Fruit fly (Drosophila melanogaster) whole organism, embryonic: ENCODE measurements around the gene r-l.

Experiments
- Abd-B ChIP-seq: fragments of 200-800 bp; sonication (Bioruptor generic); optimal IDR thresholded peaks from 2 replicates; lab custom pipeline; 2018; ENCODE audit warnings: missing biosample characterization, mild to moderate bottlenecking, missing genetic modification characterization, moderate library complexity
- BEAF-32 ChIP-seq: fragments of 200-800 bp; sonication (Bioruptor generic); optimal IDR thresholded peaks from 3 replicates; lab custom pipeline; 2017; ENCODE audit warnings: missing biosample characterization, missing genetic modification characterization, mild to moderate bottlenecking, moderate library complexity, missing genetic modification reagents
- CG1024 ChIP-seq: fragments of 200-800 bp; sonication (Bioruptor generic); IDR thresholded peaks from 2 replicates; pipeline ENCODE4 v1.3.6; 2022; ENCODE audit warnings: missing biosample characterization, missing genetic modification characterization
- CG1233 ChIP-seq: fragments of 200-800 bp; sonication (Bioruptor generic); optimal IDR thresholded peaks from 4 replicates; lab custom pipeline; 2018; ENCODE audit warnings: missing biosample characterization, mild to moderate bottlenecking, missing genetic modification characterization
- CG12942 ChIP-seq: fragments of 200-800 bp; sonication (Bioruptor generic); optimal IDR thresholded peaks from 3 replicates; lab custom pipeline; 2016; ENCODE audit warnings: missing biosample characterization, missing genetic modification characterization
- CG14441 ChIP-seq: fragments of 200-800 bp; sonication (Bioruptor generic); IDR thresholded peaks from 2 replicates; pipeline ENCODE4 v1.3.6; 2022; ENCODE audit warnings: missing biosample characterization, missing genetic modification characterization
- CG15514 ChIP-seq: fragments of 200-800 bp; sonication (Bioruptor generic); optimal IDR thresholded peaks from 3 replicates; lab custom pipeline; 2017; ENCODE audit warnings: missing biosample characterization, missing genetic modification characterization, mild to moderate bottlenecking, moderate library complexity, missing genetic modification reagents
- CG17359 ChIP-seq: fragments of 200-800 bp; sonication (Bioruptor generic); optimal IDR thresholded peaks from 3 replicates; lab custom pipeline; 2018; ENCODE audit warnings: missing biosample characterization, mild to moderate bottlenecking, missing genetic modification characterization, moderate library complexity
- CG18599 ChIP-seq: fragments of 200-800 bp; sonication (Bioruptor generic); optimal IDR thresholded peaks from 3 replicates; lab custom pipeline; 2017; ENCODE audit warnings: missing biosample characterization, missing genetic modification characterization, mild to moderate bottlenecking, moderate library complexity, missing genetic modification reagents
- CG3838 ChIP-seq: fragments of 200-800 bp; sonication (Bioruptor generic); optimal IDR thresholded peaks from 3 replicates; lab custom pipeline; 2016; ENCODE audit warnings: missing biosample characterization, missing genetic modification characterization
- CG4282 ChIP-seq: fragments of 200-800 bp; sonication (Bioruptor generic); optimal IDR thresholded peaks from 2 replicates; lab custom pipeline; 2016; ENCODE audit warnings: missing biosample characterization, missing genetic modification characterization
- CG4617 ChIP-seq: fragments of 200-800 bp; sonication (Bioruptor generic); optimal IDR thresholded peaks from 3 replicates; lab custom pipeline; 2016; ENCODE audit warnings: missing biosample characterization, missing genetic modification characterization, borderline replicate concordance
- CG8089 ChIP-seq: fragments of 200-800 bp; sonication (Bioruptor generic); optimal IDR thresholded peaks from 3 replicates; lab custom pipeline; 2016; ENCODE audit warnings: missing biosample characterization, missing genetic modification characterization
- Camta ChIP-seq: fragments of 200-800 bp; sonication (Bioruptor generic); optimal IDR thresholded peaks from 2 replicates; lab custom pipeline; 2016; ENCODE audit warnings: missing biosample characterization, missing genetic modification characterization
- Chrac-16 ChIP-seq: fragments of 200-800 bp; sonication (Bioruptor generic); optimal IDR thresholded peaks from 3 replicates; lab custom pipeline; 2016; ENCODE audit warnings: missing biosample characterization, missing genetic modification characterization
- CkIIα-i1 ChIP-seq: fragments of 200-800 bp; sonication (Bioruptor generic); IDR thresholded peaks from 2 replicates; pipeline ENCODE4 v1.3.6; 2022; ENCODE audit warnings: missing biosample characterization, missing genetic modification characterization
- Doc2 ChIP-seq: fragments of 200-800 bp; sonication (Bioruptor generic); IDR thresholded peaks from 2 replicates; pipeline ENCODE4 v1.3.6; 2022; ENCODE audit warnings: missing biosample characterization, missing genetic modification characterization
- Dref ChIP-seq: fragments of 200-800 bp; sonication (Bioruptor generic); IDR thresholded peaks from 2 replicates; pipeline ENCODE4 v1.3.6; 2022; ENCODE audit warnings: missing biosample characterization, missing genetic modification characterization
- HLH54F ChIP-seq: fragments of 200-800 bp; sonication (Bioruptor generic); optimal IDR thresholded peaks from 3 replicates; lab custom pipeline; 2016; ENCODE audit warnings: missing biosample characterization, missing genetic modification characterization
- Hsf ChIP-seq: fragments of 200-800 bp; sonication (Bioruptor generic); optimal IDR thresholded peaks from 3 replicates; lab custom pipeline; 2016; ENCODE audit warnings: missing biosample characterization, missing genetic modification characterization
- MTF-1 ChIP-seq: fragments of 200-800 bp; sonication (Bioruptor generic); optimal IDR thresholded peaks from 2 replicates; lab custom pipeline; 2018; ENCODE audit warnings: missing biosample characterization, mild to moderate bottlenecking, missing genetic modification characterization, borderline replicate concordance
- Myb ChIP-seq: fragments of 200-800 bp; sonication (Bioruptor generic); optimal IDR thresholded peaks from 2 replicates; lab custom pipeline; 2016; ENCODE audit warnings: missing biosample characterization, missing genetic modification characterization
- Nf-YC ChIP-seq: fragments of 200-800 bp; optimal IDR thresholded peaks from 3 replicates; lab custom pipeline; 2019; ENCODE audit warnings: missing biosample characterization, mild to moderate bottlenecking, missing genetic modification characterization, moderate library complexity
- Rfx ChIP-seq: fragments of 200-800 bp; sonication (Bioruptor generic); IDR thresholded peaks from 2 replicates; pipeline ENCODE4 v1.3.6; 2022; ENCODE audit warnings: missing biosample characterization, missing genetic modification characterization
- Stat92E ChIP-seq, 3 experiments: fragments of >200 bp in 2 of 3; fragments of 200-800 bp in 1 of 3; sonication (Bioruptor generic) in 1 of 3; optimal IDR thresholded peaks; 2 replicates each; lab custom pipeline; 2017 to 2019; ENCODE audit warnings: missing biosample characterization in 3 of 3, missing genetic modification characterization in 3 of 3, mild to moderate bottlenecking in 1 of 3, moderate library complexity in 1 of 3
- Tbp ChIP-seq: fragments of >200 bp; optimal IDR thresholded peaks from 2 replicates; lab custom pipeline; 2018; ENCODE audit warnings: missing biosample characterization, missing genetic modification characterization
- Vsx1 ChIP-seq: fragments of 200-800 bp; sonication (Bioruptor generic); optimal IDR thresholded peaks from 2 replicates; lab custom pipeline; 2017; ENCODE audit warnings: missing biosample characterization, mild to moderate bottlenecking, missing genetic modification characterization, missing genetic modification reagents
- YL-1 ChIP-seq: fragments of 200-800 bp; sonication (Bioruptor generic); optimal IDR thresholded peaks from 3 replicates; lab custom pipeline; 2017; ENCODE audit warnings: missing biosample characterization, mild to moderate bottlenecking, missing genetic modification characterization
- amos ChIP-seq: fragments of 200-800 bp; sonication (Bioruptor generic); IDR thresholded peaks from 2 replicates; pipeline ENCODE4 v1.3.6; 2022; ENCODE audit warnings: missing biosample characterization, missing genetic modification characterization; ENCODE audit not compliant: partially characterized antibody
- bbx ChIP-seq: fragments of 200-800 bp; sonication (Bioruptor generic); IDR thresholded peaks from 2 replicates; pipeline ENCODE4 v1.3.6; 2022; ENCODE audit warnings: missing biosample characterization, missing genetic modification characterization; ENCODE audit not compliant: partially characterized antibody
- bigmax ChIP-seq: fragments of 200-800 bp; sonication (Bioruptor generic); optimal IDR thresholded peaks from 2 replicates; lab custom pipeline; 2018; ENCODE audit warnings: missing biosample characterization, mild to moderate bottlenecking, missing genetic modification characterization
- da ChIP-seq: fragments of 200-800 bp; sonication (Bioruptor generic); optimal IDR thresholded peaks from 2 replicates; lab custom pipeline; 2016; ENCODE audit warnings: missing biosample characterization, missing genetic modification characterization
- disco-r ChIP-seq: fragments of 200-800 bp; sonication (Bioruptor generic); optimal IDR thresholded peaks from 2 replicates; lab custom pipeline; 2016; ENCODE audit warnings: missing biosample characterization, missing genetic modification characterization
- hkb ChIP-seq, 2 experiments: fragments of 200-800 bp in 1 of 2; fragments of >200 bp in 1 of 2; sonication (Bioruptor generic) in 1 of 2; IDR thresholded peaks in 1 of 2; optimal IDR thresholded peaks in 1 of 2; 2 replicates each; pipeline versions ENCODE4 v1.3.6 to Lab custom; 2017 to 2022; ENCODE audit warnings: missing biosample characterization in 1 of 2, missing genetic modification characterization in 1 of 2
- jigr1 ChIP-seq: fragments of 200-800 bp; sonication (Bioruptor generic); IDR thresholded peaks from 3 replicates; pipeline ENCODE4 v1.3.6; 2022; ENCODE audit warnings: missing biosample characterization, missing genetic modification characterization
- kah ChIP-seq: fragments of 200-800 bp; sonication (Bioruptor generic); optimal IDR thresholded peaks from 2 replicates; lab custom pipeline; 2018; ENCODE audit warnings: missing biosample characterization, mild to moderate bottlenecking, missing genetic modification characterization
- lilli ChIP-seq: fragments of 200-800 bp; sonication (Bioruptor generic); optimal IDR thresholded peaks from 3 replicates; lab custom pipeline; 2016; ENCODE audit warnings: missing biosample characterization, missing genetic modification characterization
- nerfin-1 ChIP-seq: fragments of 200-800 bp; sonication (Bioruptor generic); optimal IDR thresholded peaks from 3 replicates; lab custom pipeline; 2019; ENCODE audit warnings: missing biosample characterization, mild to moderate bottlenecking, missing genetic modification characterization, moderate library complexity
- otp ChIP-seq: fragments of 200-800 bp; sonication (Bioruptor generic); IDR thresholded peaks from 3 replicates; pipeline ENCODE4, ENCODE4 v1.3.6; 2022; ENCODE audit warnings: missing biosample characterization, missing genetic modification characterization
- pan ChIP-seq, 4 experiments: fragments of >200 bp in 3 of 4; fragments of 200-800 bp in 1 of 4; sonication (Bioruptor generic) in 1 of 4; optimal IDR thresholded peaks in 3 of 4; IDR thresholded peaks in 1 of 4; 2 replicates each; pipeline versions ENCODE4 v1.3.6 to Lab custom; 2017 to 2022; ENCODE audit warnings: missing biosample characterization in 2 of 4, missing genetic modification characterization in 2 of 4, mixed read lengths in 1 of 4
- ro ChIP-seq: fragments of 200-800 bp; sonication (Bioruptor generic); IDR thresholded peaks from 2 replicates; pipeline ENCODE4 v1.3.6; 2022; ENCODE audit warnings: missing biosample characterization, missing genetic modification characterization
- run ChIP-seq: fragments of 200-800 bp; sonication (Bioruptor generic); optimal IDR thresholded peaks from 3 replicates; lab custom pipeline; 2018; ENCODE audit warnings: missing biosample characterization, mild to moderate bottlenecking, missing genetic modification characterization
- seq ChIP-seq: fragments of 200-800 bp; sonication (Bioruptor generic); IDR thresholded peaks from 2 replicates; pipeline ENCODE4 v1.3.6; 2022; ENCODE audit warnings: missing biosample characterization, missing genetic modification characterization
- tup ChIP-seq: fragments of 200-800 bp; sonication (Bioruptor generic); optimal IDR thresholded peaks from 2 replicates; lab custom pipeline; 2016; ENCODE audit warnings: missing biosample characterization, mild to moderate bottlenecking, missing genetic modification characterization, moderate library complexity
- vfl ChIP-seq: fragments of 200-800 bp; sonication (Bioruptor generic); optimal IDR thresholded peaks from 2 replicates; lab custom pipeline; 2016; ENCODE audit warnings: missing biosample characterization, missing genetic modification characterization
- vvl ChIP-seq: fragments of 200-800 bp; sonication (Bioruptor generic); IDR thresholded peaks from 2 replicates; pipeline ENCODE4 v1.3.6; 2022; ENCODE audit warnings: missing biosample characterization, missing genetic modification characterization
- wor ChIP-seq: fragments of 200-800 bp; sonication (Bioruptor generic); IDR thresholded peaks from 2 replicates; pipeline ENCODE4 v1.3.6; 2022; ENCODE audit warnings: missing biosample characterization, missing genetic modification characterization
- zen ChIP-seq: fragments of 200-800 bp; sonication (Bioruptor generic); optimal IDR thresholded peaks from 3 replicates; lab custom pipeline; 2018; ENCODE audit warnings: missing biosample characterization, mild to moderate bottlenecking, missing genetic modification characterization, moderate library complexity

Gene r-l

dm6 chr3R:21101453-21102214 is 28.5 kb upstream of the r-l start, which contains the start of the genes CG7044 and Tbc1d22 (continued):
- no peak for TF ChIP-seq CG1233 (GFP tag; lab: Kevin White, UChicago)
- TF ChIP-seq CG14441 (GFP tag; lab: Robert Waterston, UW) = no peak
- TF ChIP-seq CG4617 = peak; percentile 19
- no peak for TF ChIP-seq seq (GFP tag; lab: Robert Waterston, UW)
- TF ChIP-seq Hsf (GFP tag; lab: Kevin White, UChicago) = peak; percentile 51
- TF ChIP-seq pan (optimal IDR thresholded peaks at IDR 0.05; lab: Kevin White, UChicago) = peak in 1 of 2 experiments; percentile 19
- peak in 1 of 2 experiments; percentile 33 for TF ChIP-seq pan (GFP tag; optimal IDR thresholded peaks at IDR 0.05 in 1 of 2, IDR thresholded peaks at IDR 0.05 in 1 of 2)
- TF ChIP-seq Vsx1 (GFP tag; lab: Kevin White, UChicago) = no peak
- no peak for TF ChIP-seq jigr1
- TF ChIP-seq kah (GFP tag; lab: Kevin White, UChicago) = peak; percentile 88
- peak; percentile 56 for TF ChIP-seq CG12942
- TF ChIP-seq CG4282 (GFP tag; lab: Kevin White, UChicago) = no peak
- TF ChIP-seq Doc2 (GFP tag; lab: Robert Waterston, UW) = no peak
- peak; percentile 28 for TF ChIP-seq Myb
- TF ChIP-seq da (GFP tag; lab: Kevin White, UChicago) = no peak
- no peak for TF ChIP-seq Camta (GFP tag; lab: Kevin White, UChicago)
- no peak for TF ChIP-seq Stat92E (GFP tag; optimal IDR thresholded peaks at IDR 0.05; lab: Kevin White, UChicago)
- no peak for TF ChIP-seq CG1024 (GFP tag; lab: Robert Waterston, UW)
- TF ChIP-seq CG17359 (tag; lab: Kevin White, UChicago) = no peak
- no peak for TF ChIP-seq disco-r
- peak; percentile 71 for TF ChIP-seq Abd-B (GFP tag; lab: Kevin White, UChicago)
- no peak for TF ChIP-seq nerfin-1 (tag; lab: Kevin White, UChicago)
- TF ChIP-seq run = no peak
- no peak for TF ChIP-seq CG3838 (GFP tag; lab: Kevin White, UChicago)
- no peak for TF ChIP-seq CG15514 (GFP tag; lab: Kevin White, UChicago)
- no peak for TF ChIP-seq MTF-1
- peak; percentile 18 for TF ChIP-seq CG8089 (GFP tag; lab: Kevin White, UChicago)
- no peak for TF ChIP-seq Tbp (GFP tag; lab: Kevin White, UChicago)
- TF ChIP-seq vfl (GFP tag; lab: Kevin White, UChicago) = peak; percentile 26
- no peak for TF ChIP-seq hkb (optimal IDR thresholded peaks at IDR 0.05; lab: Kevin White, UChicago)
- no peak for TF ChIP-seq hkb (GFP tag; IDR thresholded peaks at IDR 0.05; lab: Robert Waterston, UW)
- no peak for TF ChIP-seq YL-1 (GFP tag; lab: Kevin White, UChicago)
- no peak for TF ChIP-seq CG18599 (GFP tag; lab: Kevin White, UChicago)
- TF ChIP-seq vvl (GFP tag; lab: Robert Waterston, UW) = no peak; the same call in 1 of the 2 replicates
- TF ChIP-seq bbx (GFP tag; lab: Robert Waterston, UW) = no peak; the same call in 1 of the 2 replicates
- peak; percentile 54 for TF ChIP-seq Chrac-16 (GFP tag; lab: Kevin White, UChicago)
- TF ChIP-seq ro (GFP tag; lab: Robert Waterston, UW) = no peak
- TF ChIP-seq CkIIα-i1 (GFP tag; lab: Robert Waterston, UW) = no peak
- TF ChIP-seq Dref (GFP tag; lab: Robert Waterston, UW) = no peak; the same call in 1 of the 2 replicates
- TF ChIP-seq zen (tag; lab: Kevin White, UChicago) = peak; percentile 24
- TF ChIP-seq Nf-YC (tag; lab: Kevin White, UChicago) = peak; percentile 54
- TF ChIP-seq otp (GFP tag; lab: Robert Waterston, UW) = no peak
- TF ChIP-seq bigmax (GFP tag; lab: Kevin White, UChicago) = no peak
- no peak for TF ChIP-seq tup (GFP tag; lab: Kevin White, UChicago)
- peak; percentile 54 for TF ChIP-seq amos (GFP tag; lab: Robert Waterston, UW)
- TF ChIP-seq Rfx (GFP tag; lab: Robert Waterston, UW) = peak; percentile 44; the same call in 1 of the 2 replicates
- peak; percentile 14; the same call in 1 of the 2 replicates for TF ChIP-seq wor (GFP tag; lab: Robert Waterston, UW)
- TF ChIP-seq HLH54F (GFP tag; lab: Kevin White, UChicago) = peak; percentile 64
- peak; percentile 81 for TF ChIP-seq BEAF-32 (GFP tag; lab: Kevin White, UChicago)
- TF ChIP-seq lilli (GFP tag; lab: Kevin White, UChicago) = peak; percentile 68
